Fruit fly (Drosophila melanogaster): ENCODE measurements around the gene Cyp6d5.

Gene Cyp6d5

DNA sequence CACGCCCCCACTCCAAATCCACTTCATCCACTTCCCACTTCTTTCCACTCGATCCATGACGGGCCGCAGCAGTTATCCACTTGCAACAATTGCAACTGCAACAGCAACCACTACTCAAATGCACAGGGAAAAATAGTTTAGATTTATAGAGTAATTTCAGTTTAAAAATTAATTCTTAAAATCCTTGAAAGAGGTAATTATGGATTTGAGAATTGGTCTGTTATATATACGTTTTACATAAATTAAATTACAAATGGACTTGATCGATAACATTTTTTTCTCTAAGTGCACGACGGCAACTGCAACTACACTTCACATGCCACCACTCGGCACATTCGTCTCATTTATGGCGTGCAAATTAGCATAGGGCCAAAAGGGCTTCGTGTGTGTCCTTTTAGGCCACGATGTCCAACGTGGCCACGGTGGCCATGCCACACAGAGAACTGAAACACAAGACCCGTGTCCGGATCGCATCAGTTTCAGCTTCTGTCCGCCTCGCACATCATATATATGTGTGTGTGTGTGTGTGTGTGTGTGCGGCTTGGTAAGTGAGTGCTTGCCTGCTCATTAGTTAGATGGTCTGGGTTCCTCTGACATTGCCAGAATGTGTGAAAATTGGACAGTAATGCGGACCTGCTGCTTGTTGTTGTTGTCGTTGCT lies 44.0 kb upstream of the Cyp6d5 start (continued):
- no peak for TF ChIP-seq klu (GFP tag; IDR thresholded peaks at IDR 0.05)
- peak; percentile 33 for TF ChIP-seq fd3F (GFP tag; optimal IDR thresholded peaks at IDR 0.05)
- peak; percentile 57; the same call in 1 of the 2 replicates for TF ChIP-seq ttk (GFP tag; IDR thresholded peaks at IDR 0.05)
- peak; percentile 77 for TF ChIP-seq Xbp1 (GFP tag; optimal IDR thresholded peaks at IDR 0.05)
- TF ChIP-seq grn (GFP tag; optimal IDR thresholded peaks at IDR 0.05), result no peak
- no peak for TF ChIP-seq CG10543 (GFP tag; optimal IDR thresholded peaks at IDR 0.05)
- TF ChIP-seq CG1233 (GFP tag; optimal IDR thresholded peaks at IDR 0.05), result peak; percentile 66
- peak; percentile 65 for TF ChIP-seq CG15011 (GFP tag; optimal IDR thresholded peaks at IDR 0.05)
- TF ChIP-seq ems (GFP tag; optimal IDR thresholded peaks at IDR 0.05), result peak; percentile 59
- TF ChIP-seq dysf (GFP tag; IDR thresholded peaks at IDR 0.05), result peak; percentile 57; the same call in 2 of the 3 replicates
- no peak for TF ChIP-seq cas (GFP tag; IDR thresholded peaks at IDR 0.05)
- TF ChIP-seq slbo (GFP tag; IDR thresholded peaks at IDR 0.05), result peak; percentile 41
- peak; percentile 95 for TF ChIP-seq fd102C (GFP tag; optimal IDR thresholded peaks at IDR 0.05)
- peak; percentile 85 for TF ChIP-seq phol (tag; optimal IDR thresholded peaks at IDR 0.05)
- 0 out of 2 replicates have a peak, but pooled peaks have one; percentile 31 for TF ChIP-seq wor (GFP tag; IDR thresholded peaks at IDR 0.05)
- no peak for TF ChIP-seq MTF-1 (GFP tag; optimal IDR thresholded peaks at IDR 0.05; ENCODE audit: borderline replicate concordance)
- TF ChIP-seq CG2678 (tag; optimal IDR thresholded peaks at IDR 0.05), result peak; percentile 76
- no peak for TF ChIP-seq CG34376 (GFP tag; optimal IDR thresholded peaks at IDR 0.05)
- peak; percentile 56; the same call in 1 of the 2 replicates for TF ChIP-seq sim (GFP tag; IDR thresholded peaks at IDR 0.05)
- peak; percentile 74 for TF ChIP-seq CG18476 (GFP tag; optimal IDR thresholded peaks at IDR 0.05)
- no peak for TF ChIP-seq ro (GFP tag; IDR thresholded peaks at IDR 0.05)
- TF ChIP-seq Spps (tag; optimal IDR thresholded peaks at IDR 0.05), result peak; percentile 72
- TF ChIP-seq sug (tag; optimal IDR thresholded peaks at IDR 0.05), result no peak
- TF ChIP-seq dm (GFP tag; optimal IDR thresholded peaks at IDR 0.05), result peak; percentile 49
- peak; percentile 75 for TF ChIP-seq CG13775 (GFP tag; optimal IDR thresholded peaks at IDR 0.05)
- TF ChIP-seq CG1647 (GFP tag; optimal IDR thresholded peaks at IDR 0.05), result no peak
- TF ChIP-seq CG16813 (GFP tag; IDR thresholded peaks at IDR 0.05; ENCODE audit: partially characterized antibody), result no peak
- TF ChIP-seq CoRest (tag; optimal IDR thresholded peaks at IDR 0.05), result peak; percentile 73
- no peak for TF ChIP-seq abd-A (tag; optimal IDR thresholded peaks at IDR 0.05)
- no peak for TF ChIP-seq hkb (optimal IDR thresholded peaks at IDR 0.05)
- TF ChIP-seq hkb (GFP tag; IDR thresholded peaks at IDR 0.05), result peak; percentile 63
- no peak for TF ChIP-seq CG34224 (GFP tag; IDR thresholded peaks at IDR 0.05; ENCODE audit: partially characterized antibody)
- TF ChIP-seq CG14710 (tag; optimal IDR thresholded peaks at IDR 0.05), result peak; percentile 89
- TF ChIP-seq tio (GFP tag; optimal IDR thresholded peaks at IDR 0.05), result peak; percentile 46
- TF ChIP-seq fru (optimal IDR thresholded peaks at IDR 0.05), result no peak
- peak; percentile 5 for TF ChIP-seq Myb (GFP tag; optimal IDR thresholded peaks at IDR 0.05)
- peak; percentile 51; the same call in 1 of the 2 replicates for TF ChIP-seq HLH3B (GFP tag; IDR thresholded peaks at IDR 0.05)
- TF ChIP-seq CrebB (tag; optimal IDR thresholded peaks at IDR 0.05), result no peak
- TF ChIP-seq CG16863 (GFP tag; optimal IDR thresholded peaks at IDR 0.05), result peak; percentile 39
- TF ChIP-seq nmo (GFP tag; optimal IDR thresholded peaks at IDR 0.05), result peak; percentile 79
- TF ChIP-seq CG8944 (GFP tag; optimal IDR thresholded peaks at IDR 0.05), result peak; percentile 66
- TF ChIP-seq trem (tag; optimal IDR thresholded peaks at IDR 0.05), result peak; percentile 84
- TF ChIP-seq az2 (GFP tag; optimal IDR thresholded peaks at IDR 0.05), result peak; percentile 61
- TF ChIP-seq CG10267 (tag; optimal IDR thresholded peaks at IDR 0.05), result peak; percentile 83
- peak; percentile 28 to 69 for TF ChIP-seq Hr51 (GFP tag; optimal IDR thresholded peaks at IDR 0.05)
- TF ChIP-seq CG1529 (GFP tag; optimal IDR thresholded peaks at IDR 0.05), result peak; percentile 44
- peak; percentile 74 for TF ChIP-seq row (GFP tag; IDR thresholded peaks at IDR 0.05)
- TF ChIP-seq CG4328 (GFP tag; optimal IDR thresholded peaks at IDR 0.05), result no peak
- peak; percentile 36 for TF ChIP-seq lab (GFP tag; optimal IDR thresholded peaks at IDR 0.05)
- peak; percentile 32 for TF ChIP-seq Atf-2 (GFP tag; optimal IDR thresholded peaks at IDR 0.05)

Data from whole organism, embryonic.